Worm (Caenorhabditis elegans) whole organism, L2 larva: ENCODE data around the gene H17B01.5.

ENCODE experiments used
- C34F6.9 ChIP-seq: fragments of 150-350 bp; optimal IDR thresholded peaks from 2 replicates; lab custom pipeline; 2014; ENCODE audit warnings: missing biosample characterization, missing genetic modification characterization
- Y55F3AM.14 ChIP-seq: fragments of 200-800 bp; sonication (Bioruptor generic); optimal IDR thresholded peaks from 2 replicates; lab custom pipeline; 2018; ENCODE audit warnings: mild to moderate bottlenecking, missing genetic modification characterization, missing compliant biosample characterization
- ZK546.5 ChIP-seq: sonication (generic microtip); optimal IDR thresholded peaks from 2 replicates; lab custom pipeline; 2017; ENCODE audit warnings: missing biosample characterization, missing genetic modification characterization
- aly-2 ChIP-seq: fragments of 150-350 bp; optimal IDR thresholded peaks from 2 replicates; lab custom pipeline; 2014; ENCODE audit warnings: missing biosample characterization, missing genetic modification characterization
- ceh-16 ChIP-seq: fragments of 150-350 bp; optimal IDR thresholded peaks from 2 replicates; lab custom pipeline; 2014; ENCODE audit warnings: missing biosample characterization, missing genetic modification characterization
- elt-1 ChIP-seq: fragments of 150-350 bp; optimal IDR thresholded peaks from 2 replicates; lab custom pipeline; 2014; ENCODE audit warnings: missing biosample characterization, missing genetic modification characterization
- elt-3 ChIP-seq: sonication (generic microtip); optimal IDR thresholded peaks from 2 replicates; lab custom pipeline; 2017; ENCODE audit warnings: missing biosample characterization, missing genetic modification characterization
- fos-1 ChIP-seq: fragments of 150-350 bp; optimal IDR thresholded peaks from 2 replicates; lab custom pipeline; 2014; ENCODE audit warnings: missing biosample characterization, missing genetic modification characterization
- gmeb-1 ChIP-seq: fragments of 150-350 bp; optimal IDR thresholded peaks from 2 replicates; lab custom pipeline; 2014; ENCODE audit warnings: missing biosample characterization, missing genetic modification characterization
- lin-11 ChIP-seq: fragments of 150-350 bp; sonication (generic microtip); optimal IDR thresholded peaks from 2 replicates; lab custom pipeline; 2014; ENCODE audit warnings: missing biosample characterization, missing genetic modification characterization, inconsistent platforms, mixed read lengths
- lin-13 ChIP-seq: fragments of 150-350 bp; optimal IDR thresholded peaks from 2 replicates; lab custom pipeline; 2014; ENCODE audit warnings: missing biosample characterization, missing genetic modification reagents, missing genetic modification characterization
- lsy-2 ChIP-seq, 2 experiments: fragments of 150-350 bp in 1 of 2; sonication (generic microtip) in 1 of 2; optimal IDR thresholded peaks; 2 replicates each; lab custom pipeline; 2014 to 2017; ENCODE audit warnings: missing biosample characterization in 2 of 2, missing genetic modification characterization in 2 of 2
- mab-5 ChIP-seq: fragments of 150-350 bp; optimal IDR thresholded peaks from 2 replicates; lab custom pipeline; 2014; ENCODE audit warnings: missing biosample characterization, missing genetic modification characterization
- nhr-10 ChIP-seq: sonication (generic microtip); optimal IDR thresholded peaks from 2 replicates; lab custom pipeline; 2017; ENCODE audit warnings: missing biosample characterization, missing genetic modification characterization
- nhr-11 ChIP-seq: fragments of 150-350 bp; optimal IDR thresholded peaks from 2 replicates; lab custom pipeline; 2014; ENCODE audit warnings: missing biosample characterization, missing genetic modification characterization
- nhr-129 ChIP-seq: fragments of 150-350 bp; optimal IDR thresholded peaks from 2 replicates; lab custom pipeline; 2014; ENCODE audit warnings: missing biosample characterization, missing genetic modification characterization
- nhr-23 ChIP-seq: fragments of 150-350 bp; optimal IDR thresholded peaks from 2 replicates; lab custom pipeline; 2014; ENCODE audit warnings: missing biosample characterization, missing genetic modification reagents, missing genetic modification characterization
- nhr-237 ChIP-seq: fragments of 150-350 bp; optimal IDR thresholded peaks from 2 replicates; lab custom pipeline; 2014; ENCODE audit warnings: missing biosample characterization, missing genetic modification characterization
- nhr-25 ChIP-seq: fragments of 150-350 bp; sonication (generic microtip); optimal IDR thresholded peaks from 3 replicates; lab custom pipeline; 2014; ENCODE audit warnings: missing biosample characterization, missing genetic modification characterization
- nhr-6 ChIP-seq: fragments of 150-350 bp; optimal IDR thresholded peaks from 2 replicates; lab custom pipeline; 2014; ENCODE audit warnings: missing biosample characterization, missing genetic modification characterization
- nhr-77 ChIP-seq: fragments of 150-350 bp; optimal IDR thresholded peaks from 2 replicates; lab custom pipeline; 2014; ENCODE audit warnings: missing biosample characterization, missing genetic modification characterization
- sma-3 ChIP-seq: sonication (generic microtip); optimal IDR thresholded peaks from 2 replicates; lab custom pipeline; 2016; ENCODE audit warnings: missing genetic modification reagents, missing genetic modification characterization, missing compliant biosample characterization
- sma-9 ChIP-seq, 2 experiments: fragments of 150-350 bp in 1 of 2; sonication (generic microtip) in 1 of 2; optimal IDR thresholded peaks; 2 replicates each; lab custom pipeline; 2014 to 2016; ENCODE audit warnings: missing genetic modification characterization in 2 of 2, mild to moderate bottlenecking in 1 of 2, missing biosample characterization in 1 of 2, missing compliant biosample characterization in 1 of 2, missing genetic modification reagents in 1 of 2, moderate library complexity in 1 of 2
- snpc-4 ChIP-seq: fragments of 150-350 bp; optimal IDR thresholded peaks from 2 replicates; lab custom pipeline; 2014; ENCODE audit warnings: missing biosample characterization, missing genetic modification characterization
- unc-39 ChIP-seq: fragments of 150-350 bp; optimal IDR thresholded peaks from 2 replicates; lab custom pipeline; 2014; ENCODE audit warnings: missing biosample characterization, missing genetic modification characterization
- unc-55 ChIP-seq: fragments of 150-350 bp; sonication (generic microtip); optimal IDR thresholded peaks from 3 replicates; lab custom pipeline; 2014; ENCODE audit warnings: missing biosample characterization, missing genetic modification reagents, missing genetic modification characterization
- unc-62 ChIP-seq: fragments of 150-350 bp; optimal IDR thresholded peaks from 2 replicates; lab custom pipeline; 2014; ENCODE audit warnings: missing biosample characterization, missing genetic modification reagents, missing genetic modification characterization
- ztf-1 ChIP-seq: fragments of 200-800 bp; sonication (Bioruptor generic); conservative IDR thresholded peaks from 2 replicates; pipeline ENCODE4 v1.3.6; 2022; ENCODE audit warnings: missing genetic modification characterization, missing compliant biosample characterization
- ztf-11 ChIP-seq: sonication (generic microtip); optimal IDR thresholded peaks from 2 replicates; lab custom pipeline; 2017; ENCODE audit warnings: missing biosample characterization, missing genetic modification characterization

The H17B01.5 gene

DNA sequence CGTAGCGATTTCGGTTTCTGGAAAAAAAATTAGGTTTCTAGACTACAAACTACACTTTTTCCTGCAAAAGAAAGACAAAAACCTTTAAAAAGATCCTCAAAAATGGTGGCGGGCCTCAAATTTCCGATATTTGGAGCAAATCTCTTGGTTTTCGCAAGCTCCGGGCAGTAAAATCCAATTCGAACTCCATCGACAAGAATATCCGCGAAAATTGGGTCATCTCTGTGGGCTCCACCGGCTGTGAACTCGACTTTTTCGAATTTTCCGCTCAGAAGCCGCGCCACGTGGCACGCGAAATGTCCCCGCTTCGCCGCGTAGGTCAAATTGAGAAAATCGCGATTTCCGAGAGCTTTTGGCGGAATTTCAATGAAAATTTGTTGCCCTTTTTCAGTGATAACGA lies 36.7 kb downstream of the H17B01.5 start:
- no peak for TF ChIP-seq nhr-129 (tag; lab: Kevin White, UChicago)
- TF ChIP-seq sma-9 (GFP tag; optimal IDR thresholded peaks at IDR 0.05; lab: Kevin White, UChicago), result no peak
- TF ChIP-seq sma-9 (tag; optimal IDR thresholded peaks at IDR 0.05; lab: Kevin White, UChicago), result no peak
- no peak for TF ChIP-seq lin-13
- TF ChIP-seq nhr-10, result no peak
- no peak for TF ChIP-seq ceh-16 (tag; lab: Kevin White, UChicago)
- TF ChIP-seq elt-3 (tag; lab: Kevin White, UChicago), result no peak
- no peak for TF ChIP-seq mab-5 (tag; lab: Kevin White, UChicago)
- no peak for TF ChIP-seq Y55F3AM.14 (GFP tag; lab: Kevin White, UChicago)
- no peak for TF ChIP-seq nhr-25 (tag; lab: Kevin White, UChicago)
- TF ChIP-seq snpc-4, result no peak
- TF ChIP-seq ZK546.5 (tag; lab: Kevin White, UChicago), result no peak
- no peak for TF ChIP-seq lin-11 (tag; lab: Kevin White, UChicago)
- no peak for TF ChIP-seq nhr-11 (tag; lab: Kevin White, UChicago)
- TF ChIP-seq ztf-1 (GFP tag; lab: Robert Waterston, UW), result no peak
- no peak for TF ChIP-seq lsy-2 (tag; optimal IDR thresholded peaks at IDR 0.05; lab: Kevin White, UChicago)
- no peak for TF ChIP-seq unc-39 (tag; lab: Kevin White, UChicago)
- no peak for TF ChIP-seq nhr-237 (tag; lab: Kevin White, UChicago)

DNA sequence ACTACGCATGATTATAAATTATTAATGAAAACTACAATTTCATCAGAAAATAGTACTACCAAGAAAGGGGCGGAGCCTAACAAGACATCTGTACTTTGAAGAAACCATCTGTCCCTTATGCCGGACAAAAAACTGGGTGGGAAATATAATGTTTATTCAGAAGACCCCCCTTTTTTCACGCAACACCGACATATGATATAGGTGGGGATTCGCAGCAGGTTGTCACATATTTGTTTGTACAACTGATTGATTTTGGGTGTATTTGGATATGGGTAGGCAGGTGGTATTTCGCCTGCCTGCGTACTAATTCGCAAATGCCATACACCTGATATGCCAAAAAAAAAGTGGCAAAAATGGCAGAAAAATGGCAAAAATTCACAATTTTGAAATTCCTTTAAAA lies 49.7 kb downstream of the H17B01.5 start, which contains the start of gene Y51H7C.10:
Y51H7C.10 (minus strand) TSS at position 101 of the 400 bp plus-strand sequence.
- TF ChIP-seq snpc-4 (no peak), mab-5 (tag; lab: Kevin White, UChicago) (no peak), C34F6.9 (no peak), aly-2 (tag; lab: Kevin White, UChicago) (no peak), lsy-2 (tag; optimal IDR thresholded peaks at IDR 0.05; lab: Kevin White, UChicago) (no peak), sma-3 (GFP tag; lab: Kevin White, UChicago) (no peak), nhr-23 (no peak), gmeb-1 (tag; lab: Kevin White, UChicago) (no peak), ceh-16 (tag; lab: Kevin White, UChicago) (no peak), nhr-77 (tag; lab: Kevin White, UChicago) (no peak), elt-3 (tag; lab: Kevin White, UChicago) (no peak), nhr-6 (tag; lab: Kevin White, UChicago) (no peak), elt-1 (tag; lab: Kevin White, UChicago) (no peak), unc-62 (GFP tag; lab: Kevin White, UChicago) (no peak), fos-1 (tag; lab: Kevin White, UChicago) (no peak), unc-55 (GFP tag; lab: Kevin White, UChicago) (no peak), ztf-11 (tag; lab: Kevin White, UChicago) (no peak), sma-9 (GFP tag; optimal IDR thresholded peaks at IDR 0.05; lab: Kevin White, UChicago) (no peak), sma-9 (tag; optimal IDR thresholded peaks at IDR 0.05; lab: Kevin White, UChicago) (no peak)
